Fruit fly (Drosophila melanogaster): ENCODE results near the gene Mi-2.
A peak's percentile ranks its signal among the peaks of the same experiment; 100 is the strongest.

DNA sequence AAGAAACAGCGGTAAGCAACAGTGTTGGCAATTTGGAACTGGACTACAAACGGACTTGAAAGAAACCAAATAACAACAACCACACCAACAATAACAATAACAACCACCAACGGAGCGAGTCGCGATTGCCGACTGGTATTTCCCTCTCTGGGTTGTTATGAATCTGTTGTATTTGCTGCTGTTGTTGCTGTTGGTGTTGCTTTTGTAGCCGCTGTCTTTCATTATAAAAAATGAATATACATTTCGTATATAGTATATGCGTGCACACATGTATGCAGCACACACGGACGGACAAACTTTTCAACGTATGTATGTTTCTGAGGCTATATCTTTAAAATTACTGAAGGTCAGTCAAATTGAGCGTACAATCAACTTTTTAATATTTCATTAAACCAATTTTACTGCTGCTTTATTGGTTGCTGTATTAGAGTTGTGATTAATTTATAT lies 6.6 kb downstream of the Mi-2 start:
- no peak for TF ChIP-seq brk (GFP tag; optimal IDR thresholded peaks at IDR 0.05)
- TF ChIP-seq jim (GFP tag; optimal IDR thresholded peaks at IDR 0.05): no peak
- no peak for TF ChIP-seq br (GFP tag; optimal IDR thresholded peaks at IDR 0.05)
- no peak for TF ChIP-seq Myc (optimal IDR thresholded peaks at IDR 0.05)
- no peak for TF ChIP-seq rgr (GFP tag; optimal IDR thresholded peaks at IDR 0.05)
- peak; percentile 8 for TF ChIP-seq Dif (GFP tag; optimal IDR thresholded peaks at IDR 0.05; ENCODE audit: partially characterized antibody)
- TF ChIP-seq h (GFP tag; optimal IDR thresholded peaks at IDR 0.05): no peak

Measured in whole organism, wandering third instar larva.